Worm (Caenorhabditis elegans): ENCODE measurements around the gene K07F5.14.

Gene K07F5.14

DNA sequence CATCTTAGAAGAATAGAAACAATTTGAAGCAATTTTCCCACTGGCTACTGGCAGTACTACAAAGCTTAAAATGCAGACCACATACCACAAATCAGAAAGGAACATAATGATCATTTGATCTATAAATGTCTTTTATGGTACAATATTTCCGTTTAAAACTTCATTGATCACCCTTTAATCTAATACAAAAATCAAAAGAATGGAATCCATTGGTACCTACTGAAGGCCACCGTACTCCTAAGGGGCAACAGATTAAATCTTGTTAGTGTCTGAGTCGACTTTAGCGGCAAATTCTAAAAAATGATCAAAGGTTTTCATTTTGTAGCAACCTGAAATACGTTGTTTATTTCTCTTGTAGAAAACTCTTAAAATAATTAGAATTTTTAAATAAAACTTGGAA lies 10.2 kb downstream of the K07F5.14 start:
- TF ChIP-seq madf-10 (tag; optimal IDR thresholded peaks at IDR 0.05): no peak
- TF ChIP-seq lin-54 (GFP tag; optimal IDR thresholded peaks at IDR 0.05): no peak
- no peak for TF ChIP-seq sea-2 (GFP tag; IDR thresholded peaks at IDR 0.05)

DNA sequence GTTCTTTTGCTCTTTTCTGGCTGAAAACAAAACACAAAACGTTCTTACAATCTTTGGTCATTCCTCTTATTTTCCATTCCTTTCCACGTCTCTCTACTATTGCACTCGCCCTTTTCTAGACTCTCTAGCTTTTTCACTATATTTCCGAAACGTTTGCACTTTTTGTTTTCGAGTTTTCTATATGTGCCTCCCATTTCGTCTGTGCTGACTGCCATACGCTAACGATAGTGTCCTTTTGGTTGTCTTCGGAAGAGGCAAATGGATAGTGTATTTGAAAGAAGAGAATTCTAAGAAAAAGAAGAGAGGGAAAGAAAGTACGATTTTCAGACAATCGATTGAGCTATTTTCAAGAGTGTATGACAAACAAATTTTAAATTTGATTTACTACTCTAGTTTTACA lies 10.8 kb downstream of the K07F5.14 start:
- TF ChIP-seq nhr-80 (tag; optimal IDR thresholded peaks at IDR 0.05): peak; percentile 62
- TF ChIP-seq attf-3 (GFP tag; conservative IDR thresholded peaks at IDR 0.05): no peak
- no peak for TF ChIP-seq athp-1 (tag; optimal IDR thresholded peaks at IDR 0.05)
- no peak for TF ChIP-seq F57A8.1 (GFP tag; optimal IDR thresholded peaks at IDR 0.05)
- TF ChIP-seq madf-8 (GFP tag; conservative IDR thresholded peaks at IDR 0.05): no peak

DNA sequence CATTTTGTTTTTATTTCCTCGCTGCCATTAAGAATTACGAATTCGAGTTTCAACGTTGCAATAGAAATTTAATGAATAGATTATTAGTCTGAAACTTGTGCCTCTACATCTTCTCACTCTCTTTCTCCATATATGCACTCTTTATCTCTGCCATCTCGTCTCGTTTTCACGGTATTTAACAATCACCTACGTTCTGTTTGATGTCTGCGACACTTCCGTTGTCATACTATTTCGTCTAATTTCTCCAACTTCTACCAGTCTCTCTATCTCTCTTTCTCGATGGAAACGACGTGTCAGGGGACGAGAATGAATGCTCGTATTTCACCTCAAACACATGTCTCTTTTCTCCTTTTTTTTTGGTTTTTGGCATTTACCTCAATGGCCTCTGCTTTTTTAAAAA lies 11.8 kb downstream of the K07F5.14 start:
- TF ChIP-seq snpc-1.1 (tag; optimal IDR thresholded peaks at IDR 0.05; ENCODE audit: insufficient read depth) (no peak), madf-10 (tag; optimal IDR thresholded peaks at IDR 0.05) (peak; percentile 9), Y56A3A.18 (GFP tag; IDR thresholded peaks at IDR 0.05) (no peak), mcd-1 (GFP tag; IDR thresholded peaks at IDR 0.05) (0 out of 2 replicates have a peak, but pooled peaks have one; percentile 35), snpc-1.3 (tag; optimal IDR thresholded peaks at IDR 0.05; ENCODE audit: insufficient read depth) (no peak), F23B12.7 (tag; optimal IDR thresholded peaks at IDR 0.05; ENCODE audit: insufficient read depth) (no peak), hmg-1.2 (GFP tag; IDR thresholded peaks at IDR 0.05) (peak; percentile 80; the same call in 1 of the 2 replicates), ZK185.1 (tag; optimal IDR thresholded peaks at IDR 0.05; ENCODE audit: poor library complexity, severe bottlenecking) (peak; percentile 36), xnd-1 (tag; optimal IDR thresholded peaks at IDR 0.05) (no peak), nhr-120 (GFP tag; IDR thresholded peaks at IDR 0.05) (no peak), nhr-27 (tag; optimal IDR thresholded peaks at IDR 0.05) (no peak), cebp-1 (GFP tag; IDR thresholded peaks at IDR 0.05) (no peak), cebp-1 (tag; optimal IDR thresholded peaks at IDR 0.05) (peak; percentile 61), nhr-80 (tag; optimal IDR thresholded peaks at IDR 0.05) (peak; percentile 53), nfyb-1 (GFP tag; IDR thresholded peaks at IDR 0.05) (peak; percentile 22; the same call in 1 of the 2 replicates), dox-1 (GFP tag; IDR thresholded peaks at IDR 0.05) (0 out of 2 replicates have a peak, but pooled peaks have one; percentile 21), lin-40 (tag; optimal IDR thresholded peaks at IDR 0.05) (peak; percentile 16), attf-5 (GFP tag; optimal IDR thresholded peaks at IDR 0.05) (peak; percentile 51), F55B11.4 (tag; optimal IDR thresholded peaks at IDR 0.05; ENCODE audit: borderline replicate concordance, insufficient read depth) (no peak)

DNA sequence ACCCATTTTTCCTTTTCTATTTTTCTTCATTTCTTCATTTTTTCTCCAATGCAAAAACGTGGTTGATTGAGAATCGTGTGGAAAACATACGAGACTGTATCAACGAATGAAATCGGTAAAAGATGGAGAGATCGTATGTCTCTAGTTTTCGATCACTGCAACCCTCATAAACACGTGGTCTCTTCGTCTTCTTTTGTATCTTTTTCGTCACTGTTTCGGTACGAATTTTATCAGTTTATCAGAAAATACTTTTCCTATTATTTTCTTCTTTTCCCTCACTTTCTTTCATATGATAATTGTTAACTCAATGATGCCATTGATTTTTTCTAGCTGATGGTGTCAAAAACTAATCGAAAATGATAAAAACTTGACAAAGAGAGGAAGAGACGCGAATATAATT lies 13.6 kb downstream of the K07F5.14 start:
- TF ChIP-seq aptf-2 (GFP tag; conservative IDR thresholded peaks at IDR 0.05) (no peak), mcd-1 (GFP tag; IDR thresholded peaks at IDR 0.05) (no peak), nhr-80 (tag; optimal IDR thresholded peaks at IDR 0.05) (peak; percentile 89), lin-40 (tag; optimal IDR thresholded peaks at IDR 0.05) (peak; percentile 52), let-607 (tag; optimal IDR thresholded peaks at IDR 0.05) (peak in 1 of 2 experiments; percentile 8), atf-7 (tag; optimal IDR thresholded peaks at IDR 0.05) (peak; percentile 0), attf-5 (GFP tag; optimal IDR thresholded peaks at IDR 0.05) (peak; percentile 14), him-1 (tag; optimal IDR thresholded peaks at IDR 0.05) (no peak), cebp-1 (GFP tag; IDR thresholded peaks at IDR 0.05) (no peak), cebp-1 (tag; optimal IDR thresholded peaks at IDR 0.05) (peak; percentile 47)

DNA sequence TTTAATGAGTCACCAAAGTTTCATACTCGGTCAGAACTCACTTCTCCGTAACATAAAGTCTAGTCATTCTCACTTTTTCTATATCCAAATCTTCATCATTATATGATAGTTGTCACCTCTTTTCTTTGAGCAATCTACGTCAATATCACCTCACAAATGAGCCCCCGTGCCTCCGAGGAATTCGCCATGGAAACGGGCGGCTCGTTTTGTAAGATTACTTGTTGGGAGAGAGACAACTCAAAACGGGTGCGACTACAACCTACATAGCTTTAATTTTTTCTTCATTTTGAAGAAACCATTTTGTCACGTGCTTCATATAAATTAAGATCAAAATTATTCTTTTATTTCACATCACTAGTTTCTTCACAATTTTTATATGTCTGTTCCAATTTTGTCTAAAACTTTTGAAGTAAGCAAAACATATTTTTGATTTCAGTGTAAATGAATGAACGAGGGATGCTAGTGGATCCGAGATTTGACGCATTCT lies 16.9 kb downstream of the K07F5.14 start, which contains the start of gene nhr-4:
TSS of gene nhr-4 (plus strand) at position 437 of the 487 bp plus-strand sequence.
- TF ChIP-seq ceh-40 (GFP tag; IDR thresholded peaks at IDR 0.05): no peak
- no peak for TF ChIP-seq Y95B8A.8 (GFP tag; IDR thresholded peaks at IDR 0.05)
- no peak for TF ChIP-seq dpff-1 (tag; optimal IDR thresholded peaks at IDR 0.05)
- no peak for TF ChIP-seq aptf-3 (GFP tag; IDR thresholded peaks at IDR 0.05)
- TF ChIP-seq bed-2 (GFP tag; IDR thresholded peaks at IDR 0.05): no peak
- no peak for TF ChIP-seq ekl-4 (GFP tag; IDR thresholded peaks at IDR 0.05)
- TF ChIP-seq unc-62 (GFP tag; optimal IDR thresholded peaks at IDR 0.05): no peak
- no peak for TF ChIP-seq egrh-3 (GFP tag; IDR thresholded peaks at IDR 0.05)
- TF ChIP-seq ztf-28 (GFP tag; IDR thresholded peaks at IDR 0.05): no peak
- no peak for TF ChIP-seq tlf-1 (GFP tag; optimal IDR thresholded peaks at IDR 0.05)
- no peak for TF ChIP-seq zfh-2 (GFP tag; conservative IDR thresholded peaks at IDR 0.05)
- TF ChIP-seq Y53G8AR.9 (GFP tag; conservative IDR thresholded peaks at IDR 0.05): no peak
- TF ChIP-seq let-607 (tag; optimal IDR thresholded peaks at IDR 0.05): no peak
- TF ChIP-seq snpc-1.1 (tag; optimal IDR thresholded peaks at IDR 0.05; ENCODE audit: insufficient read depth): no peak
